Fruit fly (Drosophila melanogaster) whole organism, pupa: ENCODE data around the gene Non2.

Experiments used
- CG10348 ChIP-seq: fragments of 200-800 bp; sonication (Bioruptor generic); IDR thresholded peaks from 2 replicates; pipeline ENCODE4 v1.3.6; 2022; ENCODE audit warnings: missing biosample characterization, missing genetic modification characterization
- CG14655 ChIP-seq: fragments of 200-800 bp; sonication (Bioruptor generic); optimal IDR thresholded peaks from 3 replicates; lab custom pipeline; 2017; ENCODE audit warnings: mild to moderate bottlenecking, missing biosample characterization, missing genetic modification reagents, missing genetic modification characterization
- CG15710 ChIP-seq: fragments of 200-800 bp; sonication (Bioruptor generic); optimal IDR thresholded peaks from 2 replicates; lab custom pipeline; 2018; ENCODE audit warnings: missing biosample characterization, mild to moderate bottlenecking, missing genetic modification characterization, moderate library complexity
- CG32121 ChIP-seq: fragments of 200-800 bp; sonication (Bioruptor generic); IDR thresholded peaks from 2 replicates; pipeline ENCODE4 v1.3.6; 2022; ENCODE audit warnings: missing biosample characterization, missing genetic modification characterization
- CG8301 ChIP-seq: fragments of 200-800 bp; sonication (Bioruptor generic); optimal IDR thresholded peaks from 2 replicates; lab custom pipeline; 2018; ENCODE audit warnings: missing biosample characterization, mild to moderate bottlenecking, missing genetic modification characterization
- CG9948 ChIP-seq: fragments of 200-800 bp; sonication (Bioruptor generic); optimal IDR thresholded peaks from 2 replicates; lab custom pipeline; 2018; ENCODE audit warnings: missing biosample characterization, mild to moderate bottlenecking, missing genetic modification characterization, moderate library complexity
- EcR ChIP-seq: fragments of 200-800 bp; sonication (Bioruptor generic); optimal IDR thresholded peaks from 3 replicates; lab custom pipeline; 2019; ENCODE audit warnings: missing biosample characterization, missing genetic modification characterization, mild to moderate bottlenecking, moderate library complexity, missing genetic modification reagents
- Ets98B ChIP-seq: fragments of 200-800 bp; sonication (Bioruptor generic); IDR thresholded peaks from 2 replicates; pipeline ENCODE4 v1.3.6; 2022; ENCODE audit warnings: missing biosample characterization, missing genetic modification characterization
- Pif1A ChIP-seq: fragments of 200-800 bp; sonication (Bioruptor generic); optimal IDR thresholded peaks from 3 replicates; lab custom pipeline; 2016; ENCODE audit warnings: missing biosample characterization, missing genetic modification characterization
- Pif1B ChIP-seq: fragments of 200-800 bp; sonication (Bioruptor generic); optimal IDR thresholded peaks from 3 replicates; lab custom pipeline; 2016; ENCODE audit warnings: missing biosample characterization, missing genetic modification characterization
- Snoo ChIP-seq: fragments of 200-800 bp; sonication (Bioruptor generic); optimal IDR thresholded peaks from 3 replicates; lab custom pipeline; 2017; ENCODE audit warnings: missing biosample characterization, mild to moderate bottlenecking, missing genetic modification characterization, inconsistent platforms
- fd96Ca ChIP-seq: fragments of 200-800 bp; sonication (Bioruptor generic); IDR thresholded peaks from 3 replicates; pipeline ENCODE4 v1.3.6; 2022; ENCODE audit warnings: missing biosample characterization, missing genetic modification characterization
- gl ChIP-seq: fragments of 200-800 bp; sonication (Bioruptor generic); optimal IDR thresholded peaks from 2 replicates; lab custom pipeline; 2018; ENCODE audit warnings: missing biosample characterization, mild to moderate bottlenecking, missing genetic modification characterization

DNA sequence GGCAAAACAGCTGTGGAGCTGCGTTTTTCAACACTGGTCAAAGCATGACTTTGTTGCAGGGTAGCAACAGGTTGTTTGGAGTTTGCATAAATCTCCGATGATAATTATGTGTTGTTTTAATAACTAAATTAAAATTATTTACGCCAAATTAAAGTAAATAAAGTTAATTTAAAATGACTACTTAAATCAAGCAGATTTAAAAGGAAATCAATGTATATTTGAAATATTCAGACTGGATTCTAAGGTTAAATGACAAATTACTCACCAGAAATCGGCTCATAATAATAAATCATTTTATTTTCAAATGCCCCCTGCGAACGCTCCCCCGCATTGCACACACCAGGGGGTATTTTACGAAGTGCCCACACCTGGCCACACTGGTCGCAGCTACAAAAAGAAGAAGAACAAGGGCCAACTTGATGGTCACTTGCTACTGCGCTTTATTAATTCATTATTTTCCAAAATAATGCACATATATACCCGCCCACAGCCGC, 7.2 kb downstream of the Non2 start, which contains the start of the genes CG12093 and Atg2:
- TF ChIP-seq CG9948 (tag; lab: Kevin White, UChicago), result peak; percentile 89
- peak; percentile 91 for TF ChIP-seq CG32121 (GFP tag; lab: Robert Waterston, UW)
- TF ChIP-seq fd96Ca (GFP tag; lab: Robert Waterston, UW), result peak; percentile 87
- peak; percentile 89 for TF ChIP-seq Ets98B (GFP tag; lab: Robert Waterston, UW)
- peak; percentile 95 for TF ChIP-seq CG15710 (tag; lab: Kevin White, UChicago)
- no peak for TF ChIP-seq CG14655 (GFP tag; lab: Kevin White, UChicago)
- peak; percentile 86 for TF ChIP-seq CG8301 (tag; lab: Kevin White, UChicago)
- peak; percentile 92 for TF ChIP-seq Snoo
- TF ChIP-seq EcR, result peak; percentile 31
- peak; percentile 70 for TF ChIP-seq CG10348
- no peak for TF ChIP-seq Pif1B (GFP tag; lab: Kevin White, UChicago)
- TF ChIP-seq gl, result peak; percentile 69
- no peak for TF ChIP-seq Pif1A (GFP tag; lab: Kevin White, UChicago)
